Worm (Caenorhabditis elegans) whole organism, young adult: ENCODE data around the gene T13C5.6.

Experiments
- C06A6.2 ChIP-seq: fragments of 200-800 bp; sonication (Bioruptor generic); conservative IDR thresholded peaks from 2 replicates; pipeline ENCODE4 v1.3.6; 2022; ENCODE audit warnings: missing genetic modification characterization, missing compliant biosample characterization
- C17E4.6 ChIP-seq: fragments of 200-800 bp; sonication (Bioruptor generic); IDR thresholded peaks from 2 replicates; pipeline ENCODE4 v1.3.6; 2022; ENCODE audit warnings: missing genetic modification reagents, missing genetic modification characterization, missing compliant biosample characterization
- D2030.7 ChIP-seq: fragments of 200-800 bp; sonication (Bioruptor generic); IDR thresholded peaks from 2 replicates; pipeline ENCODE4 v1.3.6; 2022; ENCODE audit warnings: missing genetic modification reagents, missing genetic modification characterization, missing compliant biosample characterization
- F33H1.4 ChIP-seq: fragments of 200-800 bp; sonication (Bioruptor generic); IDR thresholded peaks from 2 replicates; pipeline ENCODE4 v1.3.6; 2022; ENCODE audit warnings: missing genetic modification reagents, missing genetic modification characterization, missing compliant biosample characterization
- F39B2.1 ChIP-seq: fragments of 200-800 bp; sonication (Bioruptor generic); IDR thresholded peaks from 2 replicates; pipeline ENCODE4 v1.3.6; 2022; ENCODE audit warnings: missing genetic modification reagents, missing genetic modification characterization, missing compliant biosample characterization
- Y53G8AR.9 ChIP-seq: fragments of 200-800 bp; sonication (Bioruptor generic); conservative IDR thresholded peaks from 2 replicates; pipeline ENCODE4 v1.3.6; 2022; ENCODE audit warnings: missing genetic modification reagents, missing genetic modification characterization, missing compliant biosample characterization
- Y95B8A.8 ChIP-seq: fragments of 200-800 bp; sonication (Bioruptor generic); IDR thresholded peaks from 2 replicates; pipeline ENCODE4 v1.3.6; 2022; ENCODE audit warnings: missing genetic modification reagents, missing genetic modification characterization, missing compliant biosample characterization
- ZK185.1 ChIP-seq: sonication (generic microtip); optimal IDR thresholded peaks from 2 replicates; lab custom pipeline; 2016; ENCODE audit warnings: mild to moderate bottlenecking, missing genetic modification characterization, missing compliant biosample characterization; ENCODE audit not compliant: poor library complexity, severe bottlenecking
- ama-1 ChIP-seq, 3 experiments: fragments of 150-350 bp in 1 of 3; sonication (generic microtip) in 2 of 3; optimal IDR thresholded peaks; 2 replicates each; lab custom pipeline; 2014 to 2018; ENCODE audit warnings: missing biosample characterization in 2 of 3, missing genetic modification characterization in 2 of 3, missing genetic modification reagents in 2 of 3
- aptf-2 ChIP-seq: fragments of 200-800 bp; sonication (Bioruptor generic); conservative IDR thresholded peaks from 2 replicates; pipeline ENCODE4 v1.3.6; 2022; ENCODE audit warnings: missing genetic modification reagents, missing genetic modification characterization, missing compliant biosample characterization
- atf-7 ChIP-seq: sonication (generic microtip); optimal IDR thresholded peaks from 2 replicates; lab custom pipeline; 2017; ENCODE audit warnings: mild to moderate bottlenecking, missing genetic modification characterization, missing compliant biosample characterization
- attf-6 ChIP-seq: fragments of 200-800 bp; sonication (Bioruptor generic); IDR thresholded peaks from 2 replicates; pipeline ENCODE4 v1.3.6; 2022; ENCODE audit warnings: missing genetic modification reagents, missing genetic modification characterization, missing compliant biosample characterization
- ccch-3 ChIP-seq: fragments of 200-800 bp; sonication (Bioruptor generic); optimal IDR thresholded peaks from 2 replicates; lab custom pipeline; 2018; ENCODE audit warnings: mild to moderate bottlenecking, missing genetic modification characterization, missing compliant biosample characterization
- cebp-1 ChIP-seq, 2 experiments: fragments of 200-800 bp in 1 of 2; sonication (Bioruptor generic) in 1 of 2; sonication (generic microtip) in 1 of 2; IDR thresholded peaks in 1 of 2; optimal IDR thresholded peaks in 1 of 2; 2 replicates each; pipeline versions ENCODE4 v1.3.6 to Lab custom; 2017 to 2022; ENCODE audit warnings: missing compliant biosample characterization in 2 of 2, missing genetic modification characterization in 2 of 2, mild to moderate bottlenecking in 1 of 2, missing genetic modification reagents in 1 of 2, moderate library complexity in 1 of 2
- ceh-91 ChIP-seq: fragments of 200-800 bp; sonication (Bioruptor generic); IDR thresholded peaks from 2 replicates; pipeline ENCODE4 v1.3.6; 2022; ENCODE audit warnings: missing genetic modification reagents, missing genetic modification characterization, missing compliant biosample characterization
- die-1 ChIP-seq: sonication (generic microtip); optimal IDR thresholded peaks from 2 replicates; lab custom pipeline; 2016; ENCODE audit warnings: missing genotype, mild to moderate bottlenecking, missing genetic modification characterization, missing compliant biosample characterization
- dox-1 ChIP-seq: fragments of 200-800 bp; sonication (Bioruptor generic); IDR thresholded peaks from 2 replicates; pipeline ENCODE4 v1.3.6; 2022; ENCODE audit warnings: missing genetic modification reagents, missing genetic modification characterization, missing compliant biosample characterization
- efl-1 ChIP-seq: fragments of 150-350 bp; optimal IDR thresholded peaks from 2 replicates; lab custom pipeline; 2014; ENCODE audit warnings: missing biosample characterization, missing genetic modification reagents, missing genetic modification characterization
- egl-18 ChIP-seq: fragments of 200-800 bp; sonication (Bioruptor generic); IDR thresholded peaks from 2 replicates; pipeline ENCODE4 v1.3.6; 2022; ENCODE audit warnings: missing genetic modification reagents, missing genetic modification characterization, missing compliant biosample characterization
- hlh-12 ChIP-seq: sonication (generic microtip); optimal IDR thresholded peaks from 2 replicates; lab custom pipeline; 2016; ENCODE audit warnings: missing genetic modification characterization, missing compliant biosample characterization
- hmg-20 ChIP-seq: fragments of 200-800 bp; sonication (Bioruptor generic); IDR thresholded peaks from 2 replicates; pipeline ENCODE4 v1.3.6; 2022; ENCODE audit warnings: missing genetic modification reagents, missing genetic modification characterization, missing compliant biosample characterization
- let-607 ChIP-seq, 2 experiments: fragments of 200-800 bp in 1 of 2; sonication (Bioruptor generic) in 1 of 2; sonication (generic microtip) in 1 of 2; optimal IDR thresholded peaks; 2 replicates each; lab custom pipeline; 2016 to 2018; ENCODE audit warnings: mild to moderate bottlenecking in 2 of 2, missing compliant biosample characterization in 2 of 2, missing genetic modification characterization in 2 of 2, moderate library complexity in 2 of 2, missing genotype in 1 of 2
- lsl-1 ChIP-seq: fragments of 200-800 bp; sonication (Bioruptor generic); optimal IDR thresholded peaks from 2 replicates; lab custom pipeline; 2018; ENCODE audit warnings: mild to moderate bottlenecking, missing genetic modification characterization, moderate library complexity, missing compliant biosample characterization
- madf-6 ChIP-seq: fragments of 200-800 bp; sonication (Bioruptor generic); IDR thresholded peaks from 2 replicates; pipeline ENCODE4 v1.3.6; 2022; ENCODE audit warnings: missing genetic modification reagents, missing genetic modification characterization, missing compliant biosample characterization
- nfya-1 ChIP-seq: sonication (generic microtip); optimal IDR thresholded peaks from 2 replicates; lab custom pipeline; 2017; ENCODE audit warnings: antibody characterized with exemption, missing compliant biosample characterization, missing genetic modification characterization, borderline replicate concordance; ENCODE audit not compliant: insufficient read depth
- nhr-179 ChIP-seq: sonication (generic microtip); optimal IDR thresholded peaks from 2 replicates; lab custom pipeline; 2016; ENCODE audit warnings: mild to moderate bottlenecking, missing genetic modification characterization, missing compliant biosample characterization
- nhr-27 ChIP-seq: fragments of 200-800 bp; sonication (Bioruptor generic); optimal IDR thresholded peaks from 2 replicates; lab custom pipeline; 2018; ENCODE audit warnings: mild to moderate bottlenecking, missing genetic modification characterization, moderate library complexity, missing compliant biosample characterization
- pha-4 ChIP-seq: fragments of 150-350 bp; sonication (generic microtip); optimal IDR thresholded peaks from 2 replicates; lab custom pipeline; 2014; ENCODE audit warnings: missing biosample characterization, missing genetic modification reagents, missing genetic modification characterization
- rcor-1 ChIP-seq: fragments of 200-800 bp; sonication (Bioruptor generic); IDR thresholded peaks from 2 replicates; pipeline ENCODE4 v1.3.6; 2022; ENCODE audit warnings: missing genetic modification reagents, missing genetic modification characterization, missing compliant biosample characterization
- snpc-3.4 ChIP-seq: sonication (generic microtip); optimal IDR thresholded peaks from 2 replicates; lab custom pipeline; 2017; ENCODE audit warnings: missing genetic modification characterization, mild to moderate bottlenecking, missing compliant biosample characterization, antibody characterized with exemption, moderate library complexity, missing genotype, missing genetic modification reagents
- snpc-4 ChIP-seq, 5 experiments: fragments of 150-350 bp in 1 of 5; sonication (generic microtip) in 4 of 5; optimal IDR thresholded peaks; 2 replicates each; lab custom pipeline; 2014 to 2018; ENCODE audit warnings: missing genetic modification characterization in 5 of 5, missing biosample characterization in 3 of 5, antibody characterized with exemption in 2 of 5, mild to moderate bottlenecking in 2 of 5, missing compliant biosample characterization in 2 of 5, missing genotype in 2 of 5, moderate library complexity in 2 of 5, missing genetic modification reagents in 1 of 5
- somi-1 ChIP-seq: fragments of 200-800 bp; sonication (Bioruptor generic); optimal IDR thresholded peaks from 2 replicates; lab custom pipeline; 2018; ENCODE audit warnings: mild to moderate bottlenecking, missing genetic modification characterization, missing compliant biosample characterization
- tlf-1 ChIP-seq: fragments of 200-800 bp; sonication (Bioruptor generic); optimal IDR thresholded peaks from 2 replicates; lab custom pipeline; 2018; ENCODE audit warnings: mild to moderate bottlenecking, missing genetic modification characterization, missing compliant biosample characterization
- ztf-22 ChIP-seq: fragments of 200-800 bp; sonication (Bioruptor generic); optimal IDR thresholded peaks from 2 replicates; lab custom pipeline; 2018; ENCODE audit warnings: mild to moderate bottlenecking, missing genetic modification characterization, moderate library complexity, missing compliant biosample characterization
- ztf-3 ChIP-seq: fragments of 200-800 bp; sonication (Bioruptor generic); optimal IDR thresholded peaks from 2 replicates; lab custom pipeline; 2018; ENCODE audit warnings: mild to moderate bottlenecking, missing genetic modification characterization, missing compliant biosample characterization
- ztf-6 ChIP-seq: fragments of 200-800 bp; sonication (Bioruptor generic); IDR thresholded peaks from 2 replicates; pipeline ENCODE4 v1.3.6; 2022; ENCODE audit warnings: missing genetic modification reagents, missing genetic modification characterization, missing compliant biosample characterization

The T13C5.6 gene

ce11 chrX:6253899-6254670, 46.6 kb upstream of the T13C5.6 start (continued):
- no peak for TF ChIP-seq nfya-1
- TF ChIP-seq aptf-2 = no peak
- TF ChIP-seq tlf-1 (GFP tag; lab: Kevin White, UChicago) = peak; percentile 8
- no peak for TF ChIP-seq die-1 (tag; lab: Kevin White, UChicago)
- TF ChIP-seq Y53G8AR.9 (GFP tag; lab: Robert Waterston, UW) = peak; percentile 85
- TF ChIP-seq nhr-179 (tag; lab: Kevin White, UChicago) = no peak
- TF ChIP-seq atf-7 (tag; lab: Kevin White, UChicago) = peak; percentile 52
- TF ChIP-seq ceh-91 (GFP tag; lab: Robert Waterston, UW) = no peak
- no peak for TF ChIP-seq C17E4.6
- no peak for TF ChIP-seq ztf-6
- peak; percentile 28 for TF ChIP-seq pha-4 (tag; lab: Kevin White, UChicago)
- peak; percentile 50; the same call in 1 of the 2 replicates for TF ChIP-seq attf-6 (GFP tag; lab: Robert Waterston, UW)
- no peak for TF ChIP-seq egl-18
- TF ChIP-seq dox-1 (GFP tag; lab: Robert Waterston, UW) = peak; percentile 11; the same call in 1 of the 2 replicates

DNA sequence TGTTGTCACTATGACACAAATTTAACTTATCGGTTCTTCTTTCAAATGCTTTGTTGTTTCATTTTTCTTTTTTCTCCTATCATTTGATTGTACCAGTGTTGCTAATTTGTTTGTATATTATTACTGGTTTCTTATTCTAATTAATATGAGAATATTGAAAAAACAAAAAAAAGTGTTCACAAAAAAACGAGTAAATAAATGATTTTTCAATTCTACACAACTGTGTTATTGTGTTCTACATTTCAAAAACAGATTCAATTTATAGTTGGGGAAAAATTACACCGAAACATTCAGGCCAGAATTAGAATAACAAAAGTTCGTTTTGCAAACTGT, 46.0 kb upstream of the T13C5.6 start:
- no peak for TF ChIP-seq snpc-4 (GFP tag; optimal IDR thresholded peaks at IDR 0.05; lab: Kevin White, UChicago)
- TF ChIP-seq snpc-4 (tag; optimal IDR thresholded peaks at IDR 0.05; lab: Kevin White, UChicago) = peak in 1 of 4 experiments; percentile 17
- TF ChIP-seq C06A6.2 (GFP tag; lab: Robert Waterston, UW) = no peak
- no peak for TF ChIP-seq let-607 (tag; optimal IDR thresholded peaks at IDR 0.05; lab: Kevin White, UChicago)
- TF ChIP-seq hlh-12 (tag; lab: Kevin White, UChicago) = no peak
- no peak for TF ChIP-seq hmg-20 (GFP tag; lab: Robert Waterston, UW)
- no peak for TF ChIP-seq rcor-1 (GFP tag; lab: Robert Waterston, UW)
- TF ChIP-seq madf-6 (GFP tag; lab: Robert Waterston, UW) = no peak
- no peak for TF ChIP-seq nhr-27 (tag; lab: Kevin White, UChicago)
- no peak for TF ChIP-seq D2030.7 (GFP tag; lab: Robert Waterston, UW)

ce11 chrX:6253160-6253559, 45.7 kb upstream of the T13C5.6 start:
- TF ChIP-seq cebp-1 (GFP tag; IDR thresholded peaks at IDR 0.05; lab: Robert Waterston, UW) (no peak), cebp-1 (tag; optimal IDR thresholded peaks at IDR 0.05; lab: Kevin White, UChicago) (peak; percentile 2), C06A6.2 (GFP tag; lab: Robert Waterston, UW) (peak; percentile 41; the same call in 1 of the 2 replicates), efl-1 (GFP tag; lab: Kevin White, UChicago) (no peak), F39B2.1 (no peak), ZK185.1 (peak; percentile 61), ama-1 (optimal IDR thresholded peaks at IDR 0.05; lab: Kevin White, UChicago) (peak; percentile 67), ama-1 (GFP tag; optimal IDR thresholded peaks at IDR 0.05; lab: Kevin White, UChicago) (no peak), lsl-1 (GFP tag; lab: Kevin White, UChicago) (no peak), F33H1.4 (no peak)

ce11 chrX:6252752-6253151, 45.3 kb upstream of the T13C5.6 start:
- TF ChIP-seq Y95B8A.8 = no peak
- no peak for TF ChIP-seq madf-6 (GFP tag; lab: Robert Waterston, UW)
- TF ChIP-seq ztf-22 = no peak
- TF ChIP-seq snpc-3.4 = no peak
- peak; percentile 30 for TF ChIP-seq ama-1 (optimal IDR thresholded peaks at IDR 0.05; lab: Kevin White, UChicago)
- TF ChIP-seq ama-1 (GFP tag; optimal IDR thresholded peaks at IDR 0.05; lab: Kevin White, UChicago) = no peak
- no peak for TF ChIP-seq somi-1 (GFP tag; lab: Kevin White, UChicago)
- no peak for TF ChIP-seq ztf-3 (GFP tag; lab: Kevin White, UChicago)
- no peak for TF ChIP-seq F33H1.4
- TF ChIP-seq ccch-3 = no peak
